Worm (Caenorhabditis elegans) whole organism, L3 larva: ENCODE results near the gene usp-50.

ENCODE experiments used
- R02D3.7 ChIP-seq: fragments of 150-350 bp; optimal IDR thresholded peaks from 2 replicates; lab custom pipeline; 2014; ENCODE audit warnings: missing biosample characterization, missing genetic modification characterization
- ZK546.5 ChIP-seq: sonication (generic microtip); optimal IDR thresholded peaks from 2 replicates; lab custom pipeline; 2017; ENCODE audit warnings: missing biosample characterization, missing genetic modification characterization
- aly-2 ChIP-seq: fragments of 150-350 bp; optimal IDR thresholded peaks from 2 replicates; lab custom pipeline; 2014; ENCODE audit warnings: missing biosample characterization, missing genetic modification characterization
- ama-1 ChIP-seq: fragments of 150-350 bp; optimal IDR thresholded peaks from 2 replicates; lab custom pipeline; 2018
- ceh-16 ChIP-seq: sonication (generic microtip); optimal IDR thresholded peaks from 2 replicates; lab custom pipeline; 2017; ENCODE audit warnings: missing biosample characterization, missing genetic modification characterization
- ceh-28 ChIP-seq: fragments of 150-350 bp; optimal IDR thresholded peaks from 2 replicates; lab custom pipeline; 2014; ENCODE audit warnings: missing biosample characterization, missing genetic modification reagents, missing genetic modification characterization
- ceh-82 ChIP-seq: fragments of 150-350 bp; optimal IDR thresholded peaks from 2 replicates; lab custom pipeline; 2014; ENCODE audit warnings: missing biosample characterization, missing genetic modification characterization
- ceh-9 ChIP-seq: sonication (generic microtip); optimal IDR thresholded peaks from 2 replicates; lab custom pipeline; 2018; ENCODE audit warnings: missing biosample characterization, missing genetic modification characterization
- daf-12 ChIP-seq: fragments of 150-350 bp; optimal IDR thresholded peaks from 2 replicates; lab custom pipeline; 2014; ENCODE audit warnings: missing biosample characterization, missing genetic modification reagents, missing genetic modification characterization
- egl-27 ChIP-seq: sonication (generic microtip); optimal IDR thresholded peaks from 4 replicates; lab custom pipeline; 2017; ENCODE audit warnings: missing biosample characterization, missing genetic modification reagents, missing genetic modification characterization
- egl-5 ChIP-seq: fragments of 150-350 bp; optimal IDR thresholded peaks from 2 replicates; lab custom pipeline; 2017; ENCODE audit warnings: missing biosample characterization, missing genetic modification reagents, missing genetic modification characterization, inconsistent platforms
- elt-1 ChIP-seq: fragments of 150-350 bp; optimal IDR thresholded peaks from 2 replicates; lab custom pipeline; 2014; ENCODE audit warnings: missing biosample characterization, missing genetic modification characterization
- elt-2 ChIP-seq: sonication (generic microtip); optimal IDR thresholded peaks from 2 replicates; lab custom pipeline; 2016; ENCODE audit warnings: missing genetic modification reagents, mild to moderate bottlenecking, missing genetic modification characterization, missing compliant biosample characterization
- elt-3 ChIP-seq, 3 experiments: fragments of 150-350 bp in 1 of 3; sonication (generic microtip) in 2 of 3; optimal IDR thresholded peaks; 2 replicates in 2 of 3; 4 replicates in 1 of 3; lab custom pipeline; 2014 to 2017; ENCODE audit warnings: missing biosample characterization in 3 of 3, missing genetic modification characterization in 3 of 3
- eor-1 ChIP-seq, 2 experiments: fragments of 150-350 bp; optimal IDR thresholded peaks; 2 replicates each; lab custom pipeline; 2014 to 2018; ENCODE audit warnings: missing biosample characterization in 2 of 2, missing genetic modification characterization in 2 of 2
- fkh-10 ChIP-seq: sonication (generic microtip); optimal IDR thresholded peaks from 2 replicates; lab custom pipeline; 2017; ENCODE audit warnings: missing biosample characterization, missing genetic modification reagents, missing genetic modification characterization
- fkh-2 ChIP-seq: fragments of 150-350 bp; optimal IDR thresholded peaks from 2 replicates; lab custom pipeline; 2014; ENCODE audit warnings: missing biosample characterization, missing genetic modification reagents, missing genetic modification characterization
- fos-1 ChIP-seq: fragments of 150-350 bp; optimal IDR thresholded peaks from 2 replicates; lab custom pipeline; 2014; ENCODE audit warnings: missing biosample characterization, missing genetic modification characterization
- hmg-11 ChIP-seq: sonication (generic microtip); optimal IDR thresholded peaks from 2 replicates; lab custom pipeline; 2016; ENCODE audit warnings: missing genetic modification characterization, missing compliant biosample characterization
- jun-1 ChIP-seq: fragments of 150-350 bp; optimal IDR thresholded peaks from 2 replicates; lab custom pipeline; 2014; ENCODE audit warnings: missing biosample characterization, missing genetic modification reagents, missing genetic modification characterization
- lin-15B ChIP-seq: fragments of 150-350 bp; optimal IDR thresholded peaks from 2 replicates; lab custom pipeline; 2014; ENCODE audit warnings: missing biosample characterization, missing genetic modification characterization
- lin-39 ChIP-seq: fragments of 150-350 bp; optimal IDR thresholded peaks from 2 replicates; lab custom pipeline; 2018; ENCODE audit warnings: missing biosample characterization, missing genetic modification reagents, missing genetic modification characterization
- lsy-12 ChIP-seq: sonication (generic microtip); optimal IDR thresholded peaks from 2 replicates; lab custom pipeline; 2016; ENCODE audit warnings: mild to moderate bottlenecking, missing genetic modification characterization, missing compliant biosample characterization
- mdl-1 ChIP-seq: fragments of 150-350 bp; optimal IDR thresholded peaks from 2 replicates; lab custom pipeline; 2014; ENCODE audit warnings: missing biosample characterization, missing genetic modification characterization
- mml-1 ChIP-seq: fragments of 150-350 bp; sonication (generic microtip); optimal IDR thresholded peaks from 3 replicates; lab custom pipeline; 2014; ENCODE audit warnings: missing biosample characterization, missing genetic modification characterization
- nfya-1 ChIP-seq: sonication (generic microtip); optimal IDR thresholded peaks from 2 replicates; lab custom pipeline; 2017; ENCODE audit warnings: missing genetic modification characterization, mild to moderate bottlenecking, missing compliant biosample characterization, antibody characterized with exemption, moderate library complexity; ENCODE audit not compliant: insufficient read depth
- nhr-11 ChIP-seq: fragments of 150-350 bp; optimal IDR thresholded peaks from 2 replicates; lab custom pipeline; 2014; ENCODE audit warnings: missing biosample characterization, missing genetic modification characterization
- nhr-12 ChIP-seq: fragments of 150-350 bp; optimal IDR thresholded peaks from 2 replicates; lab custom pipeline; 2014; ENCODE audit warnings: missing biosample characterization, missing genetic modification characterization
- nhr-23 ChIP-seq: fragments of 150-350 bp; optimal IDR thresholded peaks from 2 replicates; lab custom pipeline; 2014; ENCODE audit warnings: missing biosample characterization, missing genetic modification reagents, missing genetic modification characterization
- nhr-237 ChIP-seq: fragments of 150-350 bp; optimal IDR thresholded peaks from 2 replicates; lab custom pipeline; 2014; ENCODE audit warnings: missing biosample characterization, missing genetic modification characterization
- nhr-25 ChIP-seq: sonication (generic microtip); optimal IDR thresholded peaks from 2 replicates; lab custom pipeline; 2017; ENCODE audit warnings: missing biosample characterization, missing genetic modification characterization
- nhr-28 ChIP-seq: fragments of 150-350 bp; optimal IDR thresholded peaks from 2 replicates; lab custom pipeline; 2014; ENCODE audit warnings: missing biosample characterization, missing genetic modification characterization
- nhr-43 ChIP-seq: sonication (generic microtip); optimal IDR thresholded peaks from 2 replicates; lab custom pipeline; 2016; ENCODE audit warnings: mild to moderate bottlenecking, missing genetic modification characterization, missing compliant biosample characterization; ENCODE audit not compliant: poor library complexity, severe bottlenecking
- nhr-67 ChIP-seq: fragments of 150-350 bp; optimal IDR thresholded peaks from 2 replicates; lab custom pipeline; 2014; ENCODE audit warnings: missing biosample characterization, missing genetic modification characterization
- nhr-76 ChIP-seq: fragments of 150-350 bp; sonication (generic microtip); optimal IDR thresholded peaks from 5 replicates; lab custom pipeline; 2014; ENCODE audit warnings: missing biosample characterization, missing genetic modification characterization
- nhr-77 ChIP-seq: fragments of 150-350 bp; optimal IDR thresholded peaks from 2 replicates; lab custom pipeline; 2014; ENCODE audit warnings: missing biosample characterization, missing genetic modification characterization
- pha-4 ChIP-seq: fragments of 150-350 bp; optimal IDR thresholded peaks from 2 replicates; lab custom pipeline; 2014; ENCODE audit warnings: missing biosample characterization, missing genetic modification reagents, missing genetic modification characterization
- pqm-1 ChIP-seq: fragments of 150-350 bp; optimal IDR thresholded peaks from 2 replicates; lab custom pipeline; 2017; ENCODE audit warnings: missing biosample characterization, missing genetic modification characterization, inconsistent platforms
- sea-2 ChIP-seq: fragments of 150-350 bp; sonication (generic microtip); optimal IDR thresholded peaks from 4 replicates; lab custom pipeline; 2014; ENCODE audit warnings: missing biosample characterization, missing genetic modification reagents, missing genetic modification characterization
- skn-1 ChIP-seq: fragments of 150-350 bp; optimal IDR thresholded peaks from 2 replicates; lab custom pipeline; 2014; ENCODE audit warnings: missing biosample characterization, missing genetic modification characterization
- snpc-4 ChIP-seq: fragments of 150-350 bp; optimal IDR thresholded peaks from 2 replicates; lab custom pipeline; 2014; ENCODE audit warnings: missing biosample characterization, missing genetic modification characterization
- tbx-2 ChIP-seq: sonication (generic microtip); optimal IDR thresholded peaks from 2 replicates; lab custom pipeline; 2016; ENCODE audit warnings: mild to moderate bottlenecking, missing genetic modification characterization, missing compliant biosample characterization
- unc-39 ChIP-seq: sonication (generic microtip); optimal IDR thresholded peaks from 4 replicates; lab custom pipeline; 2017; ENCODE audit warnings: missing biosample characterization, missing genetic modification characterization
- unc-62 ChIP-seq: fragments of 150-350 bp; sonication (generic microtip); optimal IDR thresholded peaks from 4 replicates; lab custom pipeline; 2014; ENCODE audit warnings: missing biosample characterization, missing genetic modification reagents, missing genetic modification characterization
- zag-1 ChIP-seq: fragments of 150-350 bp; optimal IDR thresholded peaks from 2 replicates; lab custom pipeline; 2014; ENCODE audit warnings: missing biosample characterization, missing genetic modification characterization
- ztf-11 ChIP-seq: fragments of 150-350 bp; optimal IDR thresholded peaks from 2 replicates; lab custom pipeline; 2014; ENCODE audit warnings: missing biosample characterization, missing genetic modification characterization
- ztf-4 ChIP-seq: fragments of 150-350 bp; optimal IDR thresholded peaks from 2 replicates; lab custom pipeline; 2014; ENCODE audit warnings: missing biosample characterization, missing genetic modification characterization

Gene usp-50

ce11 chrV:17949093-17949492 is 24.4 kb downstream of the usp-50 start, which contains the start of gene dpy-21:
dpy-21 (minus strand) TSS chrV:17949193.
- no peak for TF ChIP-seq sea-2 (GFP tag; lab: Kevin White, UChicago)
- TF ChIP-seq ZK546.5 = no peak
- TF ChIP-seq nhr-76 = no peak
- TF ChIP-seq nhr-23 = no peak
- TF ChIP-seq unc-39 = no peak
- TF ChIP-seq elt-1 (tag; lab: Kevin White, UChicago) = no peak
- no peak for TF ChIP-seq mml-1 (tag; lab: Kevin White, UChicago)
- TF ChIP-seq ceh-28 = no peak
- no peak for TF ChIP-seq fkh-10 (GFP tag; lab: Kevin White, UChicago)
- no peak for TF ChIP-seq ceh-82 (tag; lab: Kevin White, UChicago)
- TF ChIP-seq daf-12 (tag; lab: Kevin White, UChicago) = no peak
- TF ChIP-seq jun-1 (tag; lab: Kevin White, UChicago) = no peak
- no peak for TF ChIP-seq nhr-237 (tag; lab: Kevin White, UChicago)
- TF ChIP-seq lin-39 (tag; lab: Kevin White, UChicago) = no peak
- no peak for TF ChIP-seq snpc-4 (tag; lab: Kevin White, UChicago)
- no peak for TF ChIP-seq eor-1 (tag; optimal IDR thresholded peaks at IDR 0.05; lab: Kevin White, UChicago)
- no peak for TF ChIP-seq aly-2 (tag; lab: Kevin White, UChicago)
- no peak for TF ChIP-seq nhr-28 (tag; lab: Kevin White, UChicago)
- no peak for TF ChIP-seq nhr-12 (tag; lab: Kevin White, UChicago)
- no peak for TF ChIP-seq unc-62 (GFP tag; lab: Kevin White, UChicago)

- TF ChIP-seq unc-62 (GFP tag; lab: Kevin White, UChicago) (peak; percentile 59), nhr-77 (no peak), fkh-10 (GFP tag; lab: Kevin White, UChicago) (peak; percentile 27), mml-1 (tag; lab: Kevin White, UChicago) (no peak), eor-1 (tag; optimal IDR thresholded peaks at IDR 0.05; lab: Kevin White, UChicago) (no peak), ceh-82 (tag; lab: Kevin White, UChicago) (peak; percentile 65), nhr-12 (tag; lab: Kevin White, UChicago) (no peak), ceh-28 (peak; percentile 83), lin-15B (peak; percentile 96), skn-1 (tag; lab: Kevin White, UChicago) (peak; percentile 82), elt-3 (tag; optimal IDR thresholded peaks at IDR 0.05; lab: Kevin White, UChicago) (no peak), daf-12 (tag; lab: Kevin White, UChicago) (no peak), mdl-1 (tag; lab: Kevin White, UChicago) (peak; percentile 51), nhr-76 (no peak), ama-1 (lab: Kevin White, UChicago) (peak; percentile 67), nhr-11 (tag; lab: Kevin White, UChicago) (peak; percentile 78), ceh-16 (tag; lab: Kevin White, UChicago) (no peak), aly-2 (tag; lab: Kevin White, UChicago) (peak; percentile 6), pha-4 (tag; lab: Kevin White, UChicago) (peak; percentile 95), nhr-28 (tag; lab: Kevin White, UChicago) (no peak), sea-2 (GFP tag; lab: Kevin White, UChicago) (no peak), nhr-43 (tag; lab: Kevin White, UChicago) (peak; percentile 74), tbx-2 (tag; lab: Kevin White, UChicago) (peak; percentile 76), R02D3.7 (tag; lab: Kevin White, UChicago) (peak; percentile 78), elt-2 (tag; lab: Kevin White, UChicago) (peak; percentile 92), egl-27 (peak; percentile 79), hmg-11 (tag; lab: Kevin White, UChicago) (peak; percentile 100), lin-39 (tag; lab: Kevin White, UChicago) (peak; percentile 95), nhr-25 (peak; percentile 97), nhr-23 (peak; percentile 91), snpc-4 (tag; lab: Kevin White, UChicago) (peak; percentile 85), nhr-237 (tag; lab: Kevin White, UChicago) (no peak), unc-39 (no peak), ceh-9 (tag; lab: Kevin White, UChicago) (no peak), nhr-67 (tag; lab: Kevin White, UChicago) (no peak), lsy-12 (tag; lab: Kevin White, UChicago) (peak; percentile 85), fos-1 (tag; lab: Kevin White, UChicago) (no peak), fkh-2 (tag; lab: Kevin White, UChicago) (no peak), jun-1 (tag; lab: Kevin White, UChicago) (peak; percentile 83), elt-1 (tag; lab: Kevin White, UChicago) (peak; percentile 13), egl-5 (tag; lab: Kevin White, UChicago) (peak; percentile 54), nfya-1 (tag; lab: Kevin White, UChicago) (peak; percentile 96), ztf-4 (tag; lab: Kevin White, UChicago) (no peak), pqm-1 (tag; lab: Kevin White, UChicago) (peak; percentile 84), zag-1 (tag; lab: Kevin White, UChicago) (no peak), ztf-11 (tag; lab: Kevin White, UChicago) (no peak), ZK546.5 (no peak)
These were observed 26.7 kb downstream of the usp-50 start, which contains the start of gene Y59A8B.24 for ce11 chrV:17951172-17951999. Y59A8B.24 (plus strand) TSS chrV:17951949.
